Fruit fly (Drosophila melanogaster) whole organism, pupa: ENCODE results near the gene shv.

Source experiments
- CG10348 ChIP-seq: fragments of 200-800 bp; sonication (Bioruptor generic); IDR thresholded peaks from 2 replicates; pipeline ENCODE4 v1.3.6; 2022; ENCODE audit warnings: missing biosample characterization, missing genetic modification characterization
- CG12605 ChIP-seq: fragments of 200-800 bp; sonication (Bioruptor generic); IDR thresholded peaks from 2 replicates; pipeline ENCODE4 v1.3.6; 2022; ENCODE audit warnings: missing biosample characterization, missing genetic modification characterization
- CG13204 ChIP-seq: fragments of 200-800 bp; sonication (Bioruptor generic); optimal IDR thresholded peaks from 2 replicates; lab custom pipeline; 2018; ENCODE audit warnings: missing biosample characterization, mild to moderate bottlenecking, missing genetic modification characterization, moderate library complexity
- CG14655 ChIP-seq: fragments of 200-800 bp; sonication (Bioruptor generic); optimal IDR thresholded peaks from 3 replicates; lab custom pipeline; 2017; ENCODE audit warnings: mild to moderate bottlenecking, missing biosample characterization, missing genetic modification reagents, missing genetic modification characterization
- CG15710 ChIP-seq: fragments of 200-800 bp; sonication (Bioruptor generic); optimal IDR thresholded peaks from 2 replicates; lab custom pipeline; 2018; ENCODE audit warnings: missing biosample characterization, mild to moderate bottlenecking, missing genetic modification characterization, moderate library complexity
- CG17806 ChIP-seq: fragments of 200-800 bp; sonication (Bioruptor generic); optimal IDR thresholded peaks from 2 replicates; lab custom pipeline; 2018; ENCODE audit warnings: missing biosample characterization, mild to moderate bottlenecking, missing genetic modification characterization, moderate library complexity
- CG32121 ChIP-seq: fragments of 200-800 bp; sonication (Bioruptor generic); IDR thresholded peaks from 2 replicates; pipeline ENCODE4 v1.3.6; 2022; ENCODE audit warnings: missing biosample characterization, missing genetic modification characterization
- CG34367 ChIP-seq: fragments of 200-800 bp; sonication (Bioruptor generic); optimal IDR thresholded peaks from 2 replicates; lab custom pipeline; 2018; ENCODE audit warnings: missing biosample characterization, mild to moderate bottlenecking, missing genetic modification characterization
- CG4496 ChIP-seq: fragments of 200-800 bp; sonication (Bioruptor generic); IDR thresholded peaks from 3 replicates; pipeline ENCODE4 v1.3.6; 2022; ENCODE audit warnings: missing biosample characterization, missing genetic modification characterization
- CG8159 ChIP-seq: fragments of 200-800 bp; sonication (Bioruptor generic); optimal IDR thresholded peaks from 3 replicates; lab custom pipeline; 2018; ENCODE audit warnings: missing biosample characterization, mild to moderate bottlenecking, missing genetic modification characterization, moderate library complexity
- CG8301 ChIP-seq: fragments of 200-800 bp; sonication (Bioruptor generic); optimal IDR thresholded peaks from 2 replicates; lab custom pipeline; 2018; ENCODE audit warnings: missing biosample characterization, mild to moderate bottlenecking, missing genetic modification characterization
- CG9948 ChIP-seq: fragments of 200-800 bp; sonication (Bioruptor generic); optimal IDR thresholded peaks from 2 replicates; lab custom pipeline; 2018; ENCODE audit warnings: missing biosample characterization, mild to moderate bottlenecking, missing genetic modification characterization, moderate library complexity
- D1 ChIP-seq: fragments of 200-800 bp; sonication (Bioruptor generic); optimal IDR thresholded peaks from 2 replicates; lab custom pipeline; 2018; ENCODE audit warnings: missing biosample characterization, mild to moderate bottlenecking, missing genetic modification characterization, moderate library complexity
- EcR ChIP-seq: fragments of 200-800 bp; sonication (Bioruptor generic); optimal IDR thresholded peaks from 3 replicates; lab custom pipeline; 2019; ENCODE audit warnings: missing biosample characterization, missing genetic modification characterization, mild to moderate bottlenecking, moderate library complexity, missing genetic modification reagents
- Ets98B ChIP-seq: fragments of 200-800 bp; sonication (Bioruptor generic); IDR thresholded peaks from 2 replicates; pipeline ENCODE4 v1.3.6; 2022; ENCODE audit warnings: missing biosample characterization, missing genetic modification characterization
- Pif1A ChIP-seq: fragments of 200-800 bp; sonication (Bioruptor generic); optimal IDR thresholded peaks from 3 replicates; lab custom pipeline; 2016; ENCODE audit warnings: missing biosample characterization, missing genetic modification characterization
- Pif1B ChIP-seq: fragments of 200-800 bp; sonication (Bioruptor generic); optimal IDR thresholded peaks from 3 replicates; lab custom pipeline; 2016; ENCODE audit warnings: missing biosample characterization, missing genetic modification characterization
- Snoo ChIP-seq: fragments of 200-800 bp; sonication (Bioruptor generic); optimal IDR thresholded peaks from 3 replicates; lab custom pipeline; 2017; ENCODE audit warnings: missing biosample characterization, mild to moderate bottlenecking, missing genetic modification characterization, inconsistent platforms
- fd96Ca ChIP-seq: fragments of 200-800 bp; sonication (Bioruptor generic); IDR thresholded peaks from 3 replicates; pipeline ENCODE4 v1.3.6; 2022; ENCODE audit warnings: missing biosample characterization, missing genetic modification characterization
- gl ChIP-seq: fragments of 200-800 bp; sonication (Bioruptor generic); optimal IDR thresholded peaks from 2 replicates; lab custom pipeline; 2018; ENCODE audit warnings: missing biosample characterization, mild to moderate bottlenecking, missing genetic modification characterization
- rn ChIP-seq: fragments of 200-800 bp; sonication (Bioruptor generic); IDR thresholded peaks from 2 replicates; pipeline ENCODE4 v1.3.6; 2022; ENCODE audit warnings: missing biosample characterization, missing genetic modification characterization

shv gene

dm6 chr2L:437498-437897 lies 15.4 kb upstream of the shv start:
- no peak for TF ChIP-seq Pif1B
- no peak for TF ChIP-seq Pif1A
- TF ChIP-seq CG4496 (GFP tag; lab: Robert Waterston, UW): no peak
- no peak for TF ChIP-seq Snoo (tag; lab: Kevin White, UChicago)
- TF ChIP-seq D1: no peak
- no peak for TF ChIP-seq CG12605 (GFP tag; lab: Robert Waterston, UW)
- TF ChIP-seq EcR (GFP tag; lab: Kevin White, UChicago): no peak
- no peak for TF ChIP-seq CG34367 (tag; lab: Kevin White, UChicago)
- no peak for TF ChIP-seq gl (tag; lab: Kevin White, UChicago)
- TF ChIP-seq CG17806 (tag; lab: Kevin White, UChicago): no peak
- TF ChIP-seq CG13204 (GFP tag; lab: Kevin White, UChicago): no peak
- no peak for TF ChIP-seq CG9948 (tag; lab: Kevin White, UChicago)

DNA sequence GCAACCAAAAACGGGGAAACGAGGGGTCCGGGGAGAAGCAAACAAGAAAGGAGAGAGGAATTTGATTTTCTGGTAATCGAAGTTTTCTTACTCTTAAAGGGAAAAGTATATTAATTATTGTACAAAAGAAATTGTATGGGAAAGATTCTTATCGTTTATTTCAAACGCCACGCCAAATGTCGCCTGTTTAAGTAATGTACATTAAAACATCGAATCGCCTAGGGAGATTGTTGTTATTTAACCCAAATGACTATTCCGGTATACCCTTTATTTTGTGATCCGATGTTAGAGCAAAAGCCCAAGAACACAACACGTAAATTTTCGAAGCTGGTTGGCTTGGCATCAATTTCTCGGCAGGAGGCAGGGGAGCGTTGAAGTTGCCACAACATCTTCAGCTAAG lies 13.6 kb upstream of the shv start:
- TF ChIP-seq D1 (peak; percentile 54), CG32121 (0 out of 2 replicates have a peak, but pooled peaks have one; percentile 18), EcR (GFP tag; lab: Kevin White, UChicago) (no peak), Pif1A (peak; percentile 82), CG8159 (tag; lab: Kevin White, UChicago) (peak; percentile 87), gl (tag; lab: Kevin White, UChicago) (peak; percentile 67), CG12605 (GFP tag; lab: Robert Waterston, UW) (peak; percentile 57), CG15710 (tag; lab: Kevin White, UChicago) (peak; percentile 82), CG9948 (tag; lab: Kevin White, UChicago) (peak; percentile 89), rn (GFP tag; lab: Robert Waterston, UW) (0 out of 2 replicates have a peak, but pooled peaks have one; percentile 14), CG8301 (peak; percentile 90), Pif1B (peak; percentile 82), CG4496 (GFP tag; lab: Robert Waterston, UW) (peak; percentile 70), CG14655 (GFP tag; lab: Kevin White, UChicago) (peak; percentile 92), CG34367 (tag; lab: Kevin White, UChicago) (peak; percentile 76), CG10348 (GFP tag; lab: Robert Waterston, UW) (no peak), CG13204 (GFP tag; lab: Kevin White, UChicago) (no peak), CG17806 (tag; lab: Kevin White, UChicago) (peak; percentile 92), fd96Ca (GFP tag; lab: Robert Waterston, UW) (peak; percentile 81), Snoo (tag; lab: Kevin White, UChicago) (peak; percentile 85), Ets98B (GFP tag; lab: Robert Waterston, UW) (peak; percentile 82)

DNA sequence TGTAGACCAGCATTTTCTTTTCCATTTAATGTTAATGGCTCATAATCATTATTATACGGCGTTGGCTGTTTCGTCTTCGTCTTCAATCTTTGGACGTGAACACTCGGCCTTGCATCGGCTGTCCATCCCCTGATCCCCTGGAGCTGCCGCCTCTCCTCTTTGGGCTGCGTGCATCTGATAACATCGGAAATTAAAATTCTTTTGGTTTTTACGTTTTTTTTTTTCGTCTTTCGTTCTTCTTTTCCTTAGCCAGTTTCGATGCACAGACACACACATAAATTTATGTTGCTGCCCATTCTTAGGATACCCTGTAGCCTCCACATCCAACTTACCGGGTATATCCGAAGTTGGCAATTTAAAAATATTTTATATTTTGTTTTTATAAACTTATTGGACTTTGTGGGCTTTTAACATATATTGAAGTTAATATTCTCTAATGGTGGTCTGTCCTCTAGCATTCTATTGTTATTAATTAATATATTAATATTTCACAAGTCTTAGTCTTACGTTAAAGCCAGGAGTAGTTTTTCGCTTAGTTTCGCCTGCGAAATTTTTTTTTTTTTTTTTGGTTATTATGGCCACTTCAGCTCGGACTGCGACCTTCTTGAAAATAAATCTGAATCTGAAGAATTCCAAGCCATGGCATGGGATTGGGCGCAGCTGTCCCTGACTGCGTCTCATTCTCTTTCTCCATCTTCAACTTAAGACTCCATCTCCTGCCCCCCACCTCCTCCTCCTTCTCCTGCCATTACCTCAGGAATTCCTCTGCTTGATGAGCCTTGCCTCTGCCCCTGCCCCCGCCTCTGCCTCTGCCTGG lies 12.1 kb upstream of the shv start:
- no peak for TF ChIP-seq CG10348 (GFP tag; lab: Robert Waterston, UW)
- peak; percentile 86 for TF ChIP-seq CG34367 (tag; lab: Kevin White, UChicago)
- TF ChIP-seq EcR (GFP tag; lab: Kevin White, UChicago): no peak
- TF ChIP-seq fd96Ca (GFP tag; lab: Robert Waterston, UW): no peak
- TF ChIP-seq CG8301: peak; percentile 72
- TF ChIP-seq Ets98B (GFP tag; lab: Robert Waterston, UW): no peak
- peak; percentile 90 for TF ChIP-seq D1
- peak; percentile 73 for TF ChIP-seq CG13204 (GFP tag; lab: Kevin White, UChicago)
- peak; percentile 95 for TF ChIP-seq CG9948 (tag; lab: Kevin White, UChicago)
- TF ChIP-seq CG14655 (GFP tag; lab: Kevin White, UChicago): peak; percentile 89
- TF ChIP-seq gl (tag; lab: Kevin White, UChicago): peak; percentile 53
- peak; percentile 94 for TF ChIP-seq CG8159 (tag; lab: Kevin White, UChicago)
- TF ChIP-seq CG12605 (GFP tag; lab: Robert Waterston, UW): peak; percentile 20; the same call in 1 of the 2 replicates
- no peak for TF ChIP-seq CG32121
- peak; percentile 87 for TF ChIP-seq Pif1B
- no peak for TF ChIP-seq rn (GFP tag; lab: Robert Waterston, UW)
- peak; percentile 92 for TF ChIP-seq CG15710 (tag; lab: Kevin White, UChicago)
- TF ChIP-seq Snoo (tag; lab: Kevin White, UChicago): peak; percentile 90
- TF ChIP-seq CG17806 (tag; lab: Kevin White, UChicago): peak; percentile 90
- peak; percentile 83 for TF ChIP-seq Pif1A
- no peak; the same call in 1 of the 3 replicates for TF ChIP-seq CG4496 (GFP tag; lab: Robert Waterston, UW)

dm6 chr2L:441455-441730 lies 11.5 kb upstream of the shv start:
- TF ChIP-seq Pif1A: no peak
- no peak for TF ChIP-seq CG17806 (tag; lab: Kevin White, UChicago)
- TF ChIP-seq, all 21 proteins: peak for 0

- TF ChIP-seq Pif1B (peak; percentile 97), CG8159 (tag; lab: Kevin White, UChicago) (peak; percentile 95), CG17806 (tag; lab: Kevin White, UChicago) (peak; percentile 96), fd96Ca (GFP tag; lab: Robert Waterston, UW) (peak; percentile 96), Pif1A (peak; percentile 98), Ets98B (GFP tag; lab: Robert Waterston, UW) (peak; percentile 96), CG14655 (GFP tag; lab: Kevin White, UChicago) (peak; percentile 93), rn (GFP tag; lab: Robert Waterston, UW) (peak; percentile 90), CG32121 (peak; percentile 89), EcR (GFP tag; lab: Kevin White, UChicago) (peak; percentile 65), CG12605 (GFP tag; lab: Robert Waterston, UW) (peak; percentile 92), CG10348 (GFP tag; lab: Robert Waterston, UW) (0 out of 2 replicates have a peak, but pooled peaks have one; percentile 36), D1 (no peak), CG15710 (tag; lab: Kevin White, UChicago) (peak; percentile 96), CG8301 (peak; percentile 92), Snoo (tag; lab: Kevin White, UChicago) (peak; percentile 95), CG13204 (GFP tag; lab: Kevin White, UChicago) (peak; percentile 89), CG34367 (tag; lab: Kevin White, UChicago) (peak; percentile 95), CG4496 (GFP tag; lab: Robert Waterston, UW) (peak; percentile 96), CG9948 (tag; lab: Kevin White, UChicago) (peak; percentile 94), gl (tag; lab: Kevin White, UChicago) (peak; percentile 93)
Observed at dm6 chr2L:441927-442691, 10.8 kb upstream of the shv start.
